Worm (Caenorhabditis elegans) whole organism, young adult: ENCODE data around the gene F31E3.2.

Experiments
- B0019.2 ChIP-seq: fragments of 200-800 bp; sonication (Bioruptor generic); conservative IDR thresholded peaks from 2 replicates; pipeline ENCODE4 v1.3.6; 2022; ENCODE audit warnings: missing genetic modification reagents, missing genetic modification characterization, missing compliant biosample characterization
- D2030.7 ChIP-seq: fragments of 200-800 bp; sonication (Bioruptor generic); IDR thresholded peaks from 2 replicates; pipeline ENCODE4 v1.3.6; 2022; ENCODE audit warnings: missing genetic modification reagents, missing genetic modification characterization, missing compliant biosample characterization
- F22D6.2 ChIP-seq: sonication (generic microtip); optimal IDR thresholded peaks from 2 replicates; lab custom pipeline; 2016; ENCODE audit warnings: mild to moderate bottlenecking, missing genetic modification characterization, missing compliant biosample characterization
- F33H1.4 ChIP-seq: fragments of 200-800 bp; sonication (Bioruptor generic); IDR thresholded peaks from 2 replicates; pipeline ENCODE4 v1.3.6; 2022; ENCODE audit warnings: missing genetic modification reagents, missing genetic modification characterization, missing compliant biosample characterization
- F39B2.1 ChIP-seq: fragments of 200-800 bp; sonication (Bioruptor generic); IDR thresholded peaks from 2 replicates; pipeline ENCODE4 v1.3.6; 2022; ENCODE audit warnings: missing genetic modification reagents, missing genetic modification characterization, missing compliant biosample characterization
- F55B11.4 ChIP-seq: sonication (generic microtip); optimal IDR thresholded peaks from 2 replicates; lab custom pipeline; 2016; ENCODE audit warnings: missing compliant biosample characterization, missing genetic modification characterization, borderline replicate concordance; ENCODE audit not compliant: insufficient read depth
- K12H6.12 ChIP-seq: fragments of 200-800 bp; sonication (Bioruptor generic); optimal IDR thresholded peaks from 2 replicates; lab custom pipeline; 2018; ENCODE audit warnings: mild to moderate bottlenecking, missing genetic modification characterization, missing compliant biosample characterization
- Y53G8AR.9 ChIP-seq: fragments of 200-800 bp; sonication (Bioruptor generic); conservative IDR thresholded peaks from 2 replicates; pipeline ENCODE4 v1.3.6; 2022; ENCODE audit warnings: missing genetic modification reagents, missing genetic modification characterization, missing compliant biosample characterization
- Y56A3A.18 ChIP-seq: fragments of 200-800 bp; sonication (Bioruptor generic); IDR thresholded peaks from 2 replicates; pipeline ENCODE4 v1.3.6; 2022; ENCODE audit warnings: missing genetic modification reagents, missing genetic modification characterization, missing compliant biosample characterization
- Y95B8A.8 ChIP-seq: fragments of 200-800 bp; sonication (Bioruptor generic); IDR thresholded peaks from 2 replicates; pipeline ENCODE4 v1.3.6; 2022; ENCODE audit warnings: missing genetic modification reagents, missing genetic modification characterization, missing compliant biosample characterization
- cebp-1 ChIP-seq, 2 experiments: fragments of 200-800 bp in 1 of 2; sonication (Bioruptor generic) in 1 of 2; sonication (generic microtip) in 1 of 2; IDR thresholded peaks in 1 of 2; optimal IDR thresholded peaks in 1 of 2; 2 replicates each; pipeline versions ENCODE4 v1.3.6 to Lab custom; 2017 to 2022; ENCODE audit warnings: missing compliant biosample characterization in 2 of 2, missing genetic modification characterization in 2 of 2, mild to moderate bottlenecking in 1 of 2, missing genetic modification reagents in 1 of 2, moderate library complexity in 1 of 2
- ceh-27 ChIP-seq: fragments of 200-800 bp; sonication (Bioruptor generic); optimal IDR thresholded peaks from 2 replicates; lab custom pipeline; 2018; ENCODE audit warnings: mild to moderate bottlenecking, missing genetic modification characterization, moderate library complexity, missing compliant biosample characterization
- ceh-40 ChIP-seq: fragments of 200-800 bp; sonication (Bioruptor generic); IDR thresholded peaks from 2 replicates; pipeline ENCODE4 v1.3.6; 2022; ENCODE audit warnings: missing genetic modification characterization, missing compliant biosample characterization
- dox-1 ChIP-seq: fragments of 200-800 bp; sonication (Bioruptor generic); IDR thresholded peaks from 2 replicates; pipeline ENCODE4 v1.3.6; 2022; ENCODE audit warnings: missing genetic modification reagents, missing genetic modification characterization, missing compliant biosample characterization
- dpl-1 ChIP-seq: fragments of 150-350 bp; optimal IDR thresholded peaks from 2 replicates; lab custom pipeline; 2014; ENCODE audit warnings: missing biosample characterization, missing genetic modification reagents, missing genetic modification characterization
- efl-1 ChIP-seq: fragments of 150-350 bp; optimal IDR thresholded peaks from 2 replicates; lab custom pipeline; 2014; ENCODE audit warnings: missing biosample characterization, missing genetic modification reagents, missing genetic modification characterization
- him-1 ChIP-seq: sonication (generic microtip); optimal IDR thresholded peaks from 2 replicates; lab custom pipeline; 2016; ENCODE audit warnings: missing genotype, missing genetic modification reagents, missing genetic modification characterization, missing compliant biosample characterization
- hmg-1.2 ChIP-seq: fragments of 200-800 bp; sonication (Bioruptor generic); IDR thresholded peaks from 2 replicates; pipeline ENCODE4 v1.3.6; 2022; ENCODE audit warnings: missing genetic modification reagents, missing genetic modification characterization, missing compliant biosample characterization
- let-607 ChIP-seq, 2 experiments: fragments of 200-800 bp in 1 of 2; sonication (Bioruptor generic) in 1 of 2; sonication (generic microtip) in 1 of 2; optimal IDR thresholded peaks; 2 replicates each; lab custom pipeline; 2016 to 2018; ENCODE audit warnings: mild to moderate bottlenecking in 2 of 2, missing compliant biosample characterization in 2 of 2, missing genetic modification characterization in 2 of 2, moderate library complexity in 2 of 2, missing genotype in 1 of 2
- lin-26 ChIP-seq: fragments of 200-800 bp; sonication (Bioruptor generic); IDR thresholded peaks from 2 replicates; pipeline ENCODE4 v1.3.6; 2022; ENCODE audit warnings: missing genetic modification reagents, missing genetic modification characterization, missing compliant biosample characterization
- madf-6 ChIP-seq: fragments of 200-800 bp; sonication (Bioruptor generic); IDR thresholded peaks from 2 replicates; pipeline ENCODE4 v1.3.6; 2022; ENCODE audit warnings: missing genetic modification reagents, missing genetic modification characterization, missing compliant biosample characterization
- madf-8 ChIP-seq: fragments of 200-800 bp; sonication (Bioruptor generic); conservative IDR thresholded peaks from 2 replicates; pipeline ENCODE4 v1.3.6; 2022; ENCODE audit warnings: missing genetic modification reagents, missing genetic modification characterization, missing compliant biosample characterization
- mcd-1 ChIP-seq: fragments of 200-800 bp; sonication (Bioruptor generic); IDR thresholded peaks from 2 replicates; pipeline ENCODE4 v1.3.6; 2022; ENCODE audit warnings: missing genetic modification reagents, missing genetic modification characterization, missing compliant biosample characterization
- mel-28 ChIP-seq: sonication (generic microtip); optimal IDR thresholded peaks from 2 replicates; lab custom pipeline; 2016; ENCODE audit warnings: borderline replicate concordance, mild to moderate bottlenecking, missing genetic modification characterization, missing compliant biosample characterization
- nfya-2 ChIP-seq: fragments of 200-800 bp; sonication (Bioruptor generic); IDR thresholded peaks from 2 replicates; pipeline ENCODE4 v1.3.6; 2022; ENCODE audit warnings: missing genetic modification reagents, missing genetic modification characterization, missing compliant biosample characterization
- nfyb-1 ChIP-seq: fragments of 200-800 bp; sonication (Bioruptor generic); IDR thresholded peaks from 2 replicates; pipeline ENCODE4 v1.3.6; 2022; ENCODE audit warnings: missing genetic modification reagents, missing genetic modification characterization, missing compliant biosample characterization
- nhr-80 ChIP-seq: sonication (generic microtip); optimal IDR thresholded peaks from 2 replicates; lab custom pipeline; 2016; ENCODE audit warnings: missing genetic modification characterization, missing compliant biosample characterization
- pha-4 ChIP-seq: fragments of 150-350 bp; sonication (generic microtip); optimal IDR thresholded peaks from 2 replicates; lab custom pipeline; 2014; ENCODE audit warnings: missing biosample characterization, missing genetic modification reagents, missing genetic modification characterization
- snpc-1.3 ChIP-seq: sonication (generic microtip); optimal IDR thresholded peaks from 2 replicates; lab custom pipeline; 2017; ENCODE audit warnings: missing genetic modification characterization, mild to moderate bottlenecking, missing compliant biosample characterization, antibody characterized with exemption, moderate library complexity, missing genotype, missing genetic modification reagents; ENCODE audit not compliant: insufficient read depth
- snpc-4 ChIP-seq, 5 experiments: fragments of 150-350 bp in 1 of 5; sonication (generic microtip) in 4 of 5; optimal IDR thresholded peaks; 2 replicates each; lab custom pipeline; 2014 to 2018; ENCODE audit warnings: missing genetic modification characterization in 5 of 5, missing biosample characterization in 3 of 5, antibody characterized with exemption in 2 of 5, mild to moderate bottlenecking in 2 of 5, missing compliant biosample characterization in 2 of 5, missing genotype in 2 of 5, moderate library complexity in 2 of 5, missing genetic modification reagents in 1 of 5
- zim-3 ChIP-seq: sonication (generic microtip); optimal IDR thresholded peaks from 2 replicates; lab custom pipeline; 2017; ENCODE audit warnings: mild to moderate bottlenecking, missing genetic modification characterization, moderate library complexity, missing compliant biosample characterization
- ztf-28 ChIP-seq: fragments of 200-800 bp; sonication (Bioruptor generic); IDR thresholded peaks from 2 replicates; pipeline ENCODE4 v1.3.6; 2022; ENCODE audit warnings: missing genetic modification reagents, missing genetic modification characterization, missing compliant biosample characterization
- ztf-6 ChIP-seq: fragments of 200-800 bp; sonication (Bioruptor generic); IDR thresholded peaks from 2 replicates; pipeline ENCODE4 v1.3.6; 2022; ENCODE audit warnings: missing genetic modification reagents, missing genetic modification characterization, missing compliant biosample characterization

F31E3.2 gene

ce11 chrIII:6985125-6985524, 11.3 kb downstream of the F31E3.2 start:
- TF ChIP-seq mcd-1 (GFP tag; lab: Robert Waterston, UW): peak; percentile 47
- peak; percentile 46; the same call in 1 of the 2 replicates for TF ChIP-seq dox-1
- peak; percentile 52; the same call in 1 of the 2 replicates for TF ChIP-seq D2030.7 (GFP tag; lab: Robert Waterston, UW)
- peak; percentile 40; the same call in 1 of the 2 replicates for TF ChIP-seq madf-6 (GFP tag; lab: Robert Waterston, UW)
- TF ChIP-seq F33H1.4 (GFP tag; lab: Robert Waterston, UW): peak; percentile 96
- TF ChIP-seq, all 124 proteins: peak for 5; not testable (repeated sequence) for 119

DNA sequence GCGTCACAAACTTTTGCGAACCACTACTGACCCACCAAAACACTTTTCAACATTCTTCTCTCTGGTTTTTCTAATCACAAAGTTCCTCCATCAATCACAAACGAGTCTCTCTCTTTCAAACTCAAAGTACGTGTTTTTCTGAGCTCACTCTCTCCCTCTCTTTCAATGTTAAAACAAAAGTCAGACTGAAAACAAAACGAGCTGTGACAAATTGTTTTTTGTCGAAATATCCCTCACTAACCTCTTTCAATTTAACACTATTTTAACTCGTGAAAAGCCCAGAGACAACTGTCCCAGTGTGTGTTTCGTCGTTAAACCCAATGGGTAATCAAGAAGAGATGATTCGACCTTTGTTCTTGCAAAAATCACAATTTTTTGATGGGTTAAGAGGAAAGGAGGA, 14.3 kb downstream of the F31E3.2 start:
- TF ChIP-seq K12H6.12: peak; percentile 44
- TF ChIP-seq zim-3 (tag; lab: Kevin White, UChicago): no peak
- peak; percentile 29 for TF ChIP-seq nhr-80 (tag; lab: Kevin White, UChicago)
- TF ChIP-seq him-1 (tag; lab: Kevin White, UChicago): no peak

ce11 chrIII:6989201-6989600, 15.4 kb downstream of the F31E3.2 start:
- TF ChIP-seq nhr-80 (tag; lab: Kevin White, UChicago): peak; percentile 36
- no peak for TF ChIP-seq ztf-6 (GFP tag; lab: Robert Waterston, UW)
- TF ChIP-seq, all 124 proteins: peak for 1

ce11 chrIII:6989900-6990299, 16.1 kb downstream of the F31E3.2 start, which contains the start of gene prk-1:
Gene prk-1 (plus strand): TSS chrIII:6990168.
- TF ChIP-seq F55B11.4 (tag; lab: Kevin White, UChicago): no peak
- TF ChIP-seq hmg-1.2 (GFP tag; lab: Robert Waterston, UW): peak; percentile 69
- no peak for TF ChIP-seq ceh-27 (GFP tag; lab: Kevin White, UChicago)
- no peak for TF ChIP-seq ceh-40 (GFP tag; lab: Robert Waterston, UW)
- 0 out of 2 replicates have a peak, but pooled peaks have one; percentile 28 for TF ChIP-seq nfyb-1 (GFP tag; lab: Robert Waterston, UW)
- TF ChIP-seq F39B2.1 (GFP tag; lab: Robert Waterston, UW): no peak
- TF ChIP-seq, all 124 proteins: peak for 2

DNA sequence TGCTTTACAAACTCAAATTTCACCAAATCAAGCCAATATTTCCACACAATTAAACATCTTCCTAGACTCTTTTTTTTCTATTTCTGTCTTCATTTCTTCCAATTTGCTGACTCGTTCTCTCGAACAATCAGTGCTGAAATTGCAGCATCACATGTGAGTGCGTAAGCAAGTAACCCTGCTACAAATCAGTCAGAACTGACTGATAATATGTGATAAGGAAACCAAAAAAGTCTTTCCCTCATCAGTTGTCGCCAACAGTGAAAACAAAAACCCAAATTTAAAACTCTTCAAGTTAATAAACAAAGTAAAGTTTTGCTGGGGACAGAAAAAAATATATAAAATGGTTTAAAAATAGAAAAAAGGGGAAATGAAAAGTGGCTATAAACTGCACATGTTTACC, 17.7 kb downstream of the F31E3.2 start:
- TF ChIP-seq pha-4 (tag; lab: Kevin White, UChicago) (peak; percentile 12), Y95B8A.8 (no peak), Y53G8AR.9 (GFP tag; lab: Robert Waterston, UW) (0 out of 2 replicates have a peak, but pooled peaks have one; percentile 31), cebp-1 (GFP tag; IDR thresholded peaks at IDR 0.05; lab: Robert Waterston, UW) (no peak), cebp-1 (tag; optimal IDR thresholded peaks at IDR 0.05; lab: Kevin White, UChicago) (peak; percentile 36), nhr-80 (tag; lab: Kevin White, UChicago) (peak; percentile 71), let-607 (tag; optimal IDR thresholded peaks at IDR 0.05; lab: Kevin White, UChicago) (peak in 1 of 2 experiments; percentile 20)

DNA sequence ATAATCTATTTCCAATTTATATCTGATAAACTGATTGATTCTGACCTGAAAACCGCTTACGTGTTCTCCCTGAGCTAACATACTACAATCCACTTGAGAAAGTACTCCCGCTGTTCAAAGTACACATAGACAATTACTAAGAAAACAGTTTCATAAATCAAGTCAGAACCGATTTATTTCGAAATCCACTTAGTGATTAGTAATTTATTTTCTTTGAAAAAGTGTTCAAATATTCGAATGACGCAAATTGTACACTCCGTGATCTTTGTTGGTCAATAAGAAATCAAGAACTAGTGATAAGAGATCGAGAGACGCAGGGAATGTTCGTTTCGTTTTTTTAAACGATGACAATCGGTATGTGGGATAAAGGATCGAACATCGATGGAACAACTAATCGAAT, 18.7 kb downstream of the F31E3.2 start:
- TF ChIP-seq lin-26 (GFP tag; lab: Robert Waterston, UW): 0 out of 2 replicates have a peak, but pooled peaks have one; percentile 41
- TF ChIP-seq mel-28: no peak
- TF ChIP-seq nhr-80 (tag; lab: Kevin White, UChicago): peak; percentile 27
- TF ChIP-seq cebp-1 (GFP tag; IDR thresholded peaks at IDR 0.05; lab: Robert Waterston, UW): no peak
- TF ChIP-seq cebp-1 (tag; optimal IDR thresholded peaks at IDR 0.05; lab: Kevin White, UChicago): peak; percentile 52
- no peak for TF ChIP-seq Y56A3A.18

ce11 chrIII:6993179-6993578, 19.4 kb downstream of the F31E3.2 start:
- no peak for TF ChIP-seq madf-8
- no peak for TF ChIP-seq efl-1
- TF ChIP-seq dpl-1 (GFP tag; lab: Kevin White, UChicago): no peak
- TF ChIP-seq snpc-4 (GFP tag; optimal IDR thresholded peaks at IDR 0.05; lab: Kevin White, UChicago): no peak
- TF ChIP-seq snpc-4 (tag; optimal IDR thresholded peaks at IDR 0.05; lab: Kevin White, UChicago): no peak
- TF ChIP-seq F22D6.2 (tag; lab: Kevin White, UChicago): no peak
- no peak for TF ChIP-seq snpc-1.3 (tag; lab: Kevin White, UChicago)
- TF ChIP-seq ztf-6 (GFP tag; lab: Robert Waterston, UW): no peak
- no peak for TF ChIP-seq B0019.2 (GFP tag; lab: Robert Waterston, UW)
- TF ChIP-seq nfya-2 (GFP tag; lab: Robert Waterston, UW): no peak
- TF ChIP-seq ztf-28 (GFP tag; lab: Robert Waterston, UW): no peak
- TF ChIP-seq dox-1: no peak
